Worm (Caenorhabditis elegans) whole organism, late embryonic: ENCODE results near the gene Y43C5A.3.
A peak's percentile ranks its signal among the peaks of the same experiment; 100 is the strongest.

Source experiments
- ama-1 ChIP-seq: fragments of 150-350 bp; optimal IDR thresholded peaks from 2 replicates; lab custom pipeline; 2014
- ceh-19 ChIP-seq: fragments of 200-800 bp; sonication (Bioruptor generic); optimal IDR thresholded peaks from 2 replicates; lab custom pipeline; 2018; ENCODE audit warnings: mild to moderate bottlenecking, missing genetic modification characterization, missing compliant biosample characterization
- ceh-2 ChIP-seq: sonication (generic microtip); optimal IDR thresholded peaks from 2 replicates; lab custom pipeline; 2016; ENCODE audit warnings: missing genotype, missing genetic modification characterization, missing compliant biosample characterization
- ceh-22 ChIP-seq: sonication (generic microtip); optimal IDR thresholded peaks from 2 replicates; lab custom pipeline; 2017; ENCODE audit warnings: missing biosample characterization, missing genetic modification characterization
- ceh-24 ChIP-seq: sonication (generic microtip); optimal IDR thresholded peaks from 2 replicates; lab custom pipeline; 2016; ENCODE audit warnings: mild to moderate bottlenecking, missing genetic modification characterization, missing compliant biosample characterization
- ceh-30 ChIP-seq: fragments of 150-350 bp; optimal IDR thresholded peaks from 2 replicates; lab custom pipeline; 2014; ENCODE audit warnings: missing biosample characterization, missing genetic modification characterization
- ceh-45 ChIP-seq: fragments of 200-800 bp; sonication (Bioruptor generic); IDR thresholded peaks from 2 replicates; pipeline ENCODE4 v1.3.6; 2022; ENCODE audit warnings: missing genetic modification reagents, missing genetic modification characterization, missing compliant biosample characterization
- ceh-6 ChIP-seq: fragments of 200-800 bp; sonication (Bioruptor generic); optimal IDR thresholded peaks from 2 replicates; lab custom pipeline; 2018; ENCODE audit warnings: mild to moderate bottlenecking, missing genetic modification characterization, missing compliant biosample characterization
- ceh-9 ChIP-seq: sonication (generic microtip); optimal IDR thresholded peaks from 2 replicates; lab custom pipeline; 2016; ENCODE audit warnings: mild to moderate bottlenecking, missing genetic modification characterization, inconsistent platforms, missing compliant biosample characterization
- che-1 ChIP-seq: sonication (generic microtip); optimal IDR thresholded peaks from 2 replicates; lab custom pipeline; 2016; ENCODE audit warnings: mild to moderate bottlenecking, missing genetic modification characterization, missing compliant biosample characterization
- dmd-4 ChIP-seq: sonication (generic microtip); optimal IDR thresholded peaks from 2 replicates; lab custom pipeline; 2016; ENCODE audit warnings: borderline replicate concordance, missing genetic modification characterization, missing compliant biosample characterization
- elt-4 ChIP-seq: sonication (generic microtip); optimal IDR thresholded peaks from 2 replicates; lab custom pipeline; 2016; ENCODE audit warnings: missing genetic modification characterization, missing compliant biosample characterization
- ets-4 ChIP-seq: sonication (generic microtip); optimal IDR thresholded peaks from 2 replicates; lab custom pipeline; 2016; ENCODE audit warnings: missing genetic modification characterization, missing compliant biosample characterization
- fkh-6 ChIP-seq: sonication (generic microtip); optimal IDR thresholded peaks from 2 replicates; lab custom pipeline; 2016; ENCODE audit warnings: missing genetic modification characterization, missing compliant biosample characterization
- hlh-13 ChIP-seq: fragments of 200-800 bp; sonication (Bioruptor generic); optimal IDR thresholded peaks from 2 replicates; lab custom pipeline; 2018; ENCODE audit warnings: mild to moderate bottlenecking, missing genetic modification characterization, missing compliant biosample characterization
- hlh-30 ChIP-seq: sonication (generic microtip); optimal IDR thresholded peaks from 2 replicates; lab custom pipeline; 2017; ENCODE audit warnings: antibody characterized with exemption, missing genetic modification characterization, missing compliant biosample characterization; ENCODE audit not compliant: insufficient read depth
- hlh-6 ChIP-seq: sonication (generic microtip); optimal IDR thresholded peaks from 2 replicates; lab custom pipeline; 2016; ENCODE audit warnings: missing genotype, missing genetic modification characterization, missing compliant biosample characterization
- hlh-8 ChIP-seq: sonication (generic microtip); optimal IDR thresholded peaks from 2 replicates; lab custom pipeline; 2016; ENCODE audit warnings: missing genotype, missing genetic modification characterization, missing compliant biosample characterization
- lim-6 ChIP-seq: sonication (generic microtip); optimal IDR thresholded peaks from 2 replicates; lab custom pipeline; 2016; ENCODE audit warnings: missing genetic modification characterization, missing compliant biosample characterization
- lin-11 ChIP-seq: fragments of 200-800 bp; sonication (Bioruptor generic); optimal IDR thresholded peaks from 2 replicates; lab custom pipeline; 2018; ENCODE audit warnings: mild to moderate bottlenecking, missing genetic modification characterization, missing compliant biosample characterization
- nfya-1 ChIP-seq: sonication (generic microtip); optimal IDR thresholded peaks from 2 replicates; lab custom pipeline; 2017; ENCODE audit warnings: missing genetic modification characterization, mild to moderate bottlenecking, missing compliant biosample characterization, antibody characterized with exemption, moderate library complexity
- nhr-11 ChIP-seq: fragments of 150-350 bp; optimal IDR thresholded peaks from 2 replicates; lab custom pipeline; 2014; ENCODE audit warnings: missing biosample characterization, missing genetic modification characterization
- nhr-232 ChIP-seq: sonication (generic microtip); optimal IDR thresholded peaks from 2 replicates; lab custom pipeline; 2016; ENCODE audit warnings: missing genetic modification characterization, missing compliant biosample characterization
- npax-4 ChIP-seq: sonication (generic microtip); optimal IDR thresholded peaks from 2 replicates; lab custom pipeline; 2016; ENCODE audit warnings: missing genetic modification characterization, missing compliant biosample characterization
- pax-1 ChIP-seq: fragments of 150-350 bp; optimal IDR thresholded peaks from 2 replicates; lab custom pipeline; 2014; ENCODE audit warnings: missing biosample characterization, missing genetic modification characterization
- pha-2 ChIP-seq: sonication (generic microtip); optimal IDR thresholded peaks from 2 replicates; lab custom pipeline; 2017; ENCODE audit warnings: mild to moderate bottlenecking, missing genetic modification characterization, missing compliant biosample characterization
- pha-4 ChIP-seq: fragments of 150-350 bp; optimal IDR thresholded peaks from 2 replicates; lab custom pipeline; 2018; ENCODE audit warnings: missing biosample characterization, missing genetic modification reagents, missing genetic modification characterization
- pros-1 ChIP-seq: fragments of 150-350 bp; optimal IDR thresholded peaks from 2 replicates; lab custom pipeline; 2014; ENCODE audit warnings: missing biosample characterization, missing genetic modification reagents, missing genetic modification characterization
- ref-2 ChIP-seq: sonication (generic microtip); optimal IDR thresholded peaks from 2 replicates; lab custom pipeline; 2016; ENCODE audit warnings: missing genetic modification characterization, missing compliant biosample characterization
- rnt-1 ChIP-seq: sonication (generic microtip); optimal IDR thresholded peaks from 2 replicates; lab custom pipeline; 2016; ENCODE audit warnings: missing genetic modification characterization, missing compliant biosample characterization
- sdc-2 ChIP-seq: sonication (generic microtip); optimal IDR thresholded peaks from 2 replicates; lab custom pipeline; 2016; ENCODE audit warnings: missing genotype, missing genetic modification characterization, missing compliant biosample characterization
- syd-9 ChIP-seq: sonication (generic microtip); optimal IDR thresholded peaks from 2 replicates; lab custom pipeline; 2016; ENCODE audit warnings: mild to moderate bottlenecking, missing genetic modification characterization, moderate library complexity, missing compliant biosample characterization
- tbx-2 ChIP-seq: sonication (generic microtip); optimal IDR thresholded peaks from 2 replicates; lab custom pipeline; 2016; ENCODE audit warnings: missing genetic modification characterization, missing compliant biosample characterization
- ttx-3 ChIP-seq: sonication (generic microtip); optimal IDR thresholded peaks from 2 replicates; lab custom pipeline; 2016; ENCODE audit warnings: missing genetic modification reagents, missing genetic modification characterization, missing compliant biosample characterization
- unc-42 ChIP-seq: sonication (generic microtip); optimal IDR thresholded peaks from 2 replicates; lab custom pipeline; 2016; ENCODE audit warnings: missing genotype, missing genetic modification characterization, missing compliant biosample characterization
- unc-55 ChIP-seq: sonication (generic microtip); optimal IDR thresholded peaks from 2 replicates; lab custom pipeline; 2017; ENCODE audit warnings: missing biosample characterization, missing genetic modification reagents, missing genetic modification characterization
- unc-86 ChIP-seq: sonication (generic microtip); optimal IDR thresholded peaks from 2 replicates; lab custom pipeline; 2016; ENCODE audit warnings: missing genetic modification characterization, missing compliant biosample characterization
- zip-5 ChIP-seq: sonication (generic microtip); optimal IDR thresholded peaks from 2 replicates; lab custom pipeline; 2016; ENCODE audit warnings: missing genetic modification characterization, missing compliant biosample characterization
- ztf-16 ChIP-seq: sonication (generic microtip); optimal IDR thresholded peaks from 2 replicates; lab custom pipeline; 2017; ENCODE audit warnings: missing genetic modification characterization, missing compliant biosample characterization

The Y43C5A.3 gene

DNA sequence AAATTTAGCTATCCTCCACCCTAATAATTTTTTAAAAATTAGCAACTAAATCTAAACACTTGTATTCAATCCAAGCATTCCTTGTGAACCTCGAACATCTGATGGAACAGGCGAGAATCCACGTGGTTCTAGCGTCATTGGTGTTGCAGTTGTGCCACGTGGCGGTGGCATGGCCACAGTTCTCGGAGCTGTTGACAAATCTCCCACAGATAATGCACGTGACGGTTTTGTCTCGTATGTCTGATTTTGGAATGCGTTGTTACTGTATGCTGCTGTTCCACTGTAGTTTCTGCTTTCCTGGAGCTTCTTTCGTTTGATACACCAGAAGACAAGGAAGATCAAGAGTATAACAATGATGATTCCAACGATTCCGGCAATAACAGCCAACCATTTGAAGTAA lies 22.2 kb downstream of the Y43C5A.3 start:
- no peak for TF ChIP-seq dmd-4
- no peak for TF ChIP-seq npax-4
- no peak for TF ChIP-seq pros-1 (tag; lab: Kevin White, UChicago)
- no peak for TF ChIP-seq pha-4 (tag; lab: Kevin White, UChicago)
- TF ChIP-seq syd-9: no peak
- TF ChIP-seq lim-6: no peak
- TF ChIP-seq ceh-6 (GFP tag; lab: Kevin White, UChicago): no peak
- TF ChIP-seq elt-4 (tag; lab: Kevin White, UChicago): no peak
- no peak for TF ChIP-seq ceh-2 (tag; lab: Kevin White, UChicago)
- TF ChIP-seq ttx-3 (tag; lab: Kevin White, UChicago): no peak
- no peak for TF ChIP-seq hlh-30
- TF ChIP-seq ref-2 (tag; lab: Kevin White, UChicago): no peak
- TF ChIP-seq unc-55 (GFP tag; lab: Kevin White, UChicago): no peak
- no peak for TF ChIP-seq nhr-11
- TF ChIP-seq nfya-1 (tag; lab: Kevin White, UChicago): no peak
- no peak for TF ChIP-seq ets-4 (tag; lab: Kevin White, UChicago)

- TF ChIP-seq rnt-1 (tag; lab: Kevin White, UChicago): no peak
- no peak for TF ChIP-seq ceh-9 (tag; lab: Kevin White, UChicago)
- no peak for TF ChIP-seq ceh-22
- no peak for TF ChIP-seq fkh-6 (tag; lab: Kevin White, UChicago)
- TF ChIP-seq ceh-45 (GFP tag; lab: Robert Waterston, UW): no peak
- TF ChIP-seq hlh-8 (tag; lab: Kevin White, UChicago): no peak
- TF ChIP-seq unc-86 (tag; lab: Kevin White, UChicago): no peak
- no peak for TF ChIP-seq hlh-13
- TF ChIP-seq elt-4 (tag; lab: Kevin White, UChicago): no peak
These were observed 28.4 kb downstream of the Y43C5A.3 start, which contains the start of gene R09E10.5 for ce11 chrIV:10302203-10302602. Gene R09E10.5 (minus strand): TSS chrIV:10302303.

ce11 chrIV:10304383-10304782 lies 30.5 kb downstream of the Y43C5A.3 start:
- TF ChIP-seq ceh-2 (tag; lab: Kevin White, UChicago): no peak
- TF ChIP-seq pax-1 (tag; lab: Kevin White, UChicago): peak; percentile 94
- no peak for TF ChIP-seq ceh-45 (GFP tag; lab: Robert Waterston, UW)
- TF ChIP-seq hlh-6 (tag; lab: Kevin White, UChicago): no peak
- TF ChIP-seq, all 69 proteins: peak for 1

DNA sequence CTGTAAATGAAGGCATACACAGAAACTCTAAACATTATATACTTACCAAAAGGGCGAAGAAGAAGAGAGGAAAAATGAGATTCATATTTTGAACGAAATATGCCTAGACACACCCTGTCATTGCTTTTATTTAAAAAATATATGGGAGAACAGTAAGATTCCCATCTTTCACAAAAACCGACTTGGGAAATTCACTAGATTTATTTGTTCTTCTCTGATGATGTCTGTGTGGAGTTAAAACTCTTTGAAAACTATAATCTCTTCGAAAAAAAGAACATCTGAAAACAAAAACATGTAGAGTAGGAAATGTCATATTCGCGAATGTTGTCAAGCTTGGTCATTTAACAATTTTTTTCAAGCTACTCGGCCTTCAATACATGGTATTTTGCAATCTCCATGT lies 36.5 kb downstream of the Y43C5A.3 start, which contains the start of gene R09E10.8:
Gene R09E10.8, minus strand, starts transcription at position 101 of the 400 bp plus-strand sequence.
- TF ChIP-seq unc-42 (tag; lab: Kevin White, UChicago): no peak

ce11 chrIV:10311115-10311514 lies 37.3 kb downstream of the Y43C5A.3 start:
- TF ChIP-seq fkh-6 (tag; lab: Kevin White, UChicago) (no peak), ceh-2 (tag; lab: Kevin White, UChicago) (no peak), ztf-16 (no peak), ceh-24 (tag; lab: Kevin White, UChicago) (no peak), pha-2 (no peak), unc-86 (tag; lab: Kevin White, UChicago) (no peak), pros-1 (tag; lab: Kevin White, UChicago) (no peak), ama-1 (lab: Kevin White, UChicago) (no peak), lin-11 (tag; lab: Kevin White, UChicago) (no peak), che-1 (tag; lab: Kevin White, UChicago) (no peak), elt-4 (tag; lab: Kevin White, UChicago) (no peak), ceh-30 (tag; lab: Kevin White, UChicago) (no peak), ceh-19 (GFP tag; lab: Kevin White, UChicago) (no peak), sdc-2 (tag; lab: Kevin White, UChicago) (no peak), tbx-2 (tag; lab: Kevin White, UChicago) (no peak), nhr-232 (no peak), zip-5 (tag; lab: Kevin White, UChicago) (no peak), hlh-8 (tag; lab: Kevin White, UChicago) (no peak), unc-42 (tag; lab: Kevin White, UChicago) (no peak)
